Worm (Caenorhabditis elegans) whole organism, L2 larva: ENCODE measurements around the gene cyk-7.

Source experiments
- C34F6.9 ChIP-seq: fragments of 150-350 bp; optimal IDR thresholded peaks from 2 replicates; lab custom pipeline; 2014; ENCODE audit warnings: missing biosample characterization, missing genetic modification characterization
- R02D3.7 ChIP-seq: fragments of 150-350 bp; optimal IDR thresholded peaks from 2 replicates; lab custom pipeline; 2014; ENCODE audit warnings: missing biosample characterization, missing genetic modification characterization
- Y55F3AM.14 ChIP-seq: fragments of 200-800 bp; sonication (Bioruptor generic); optimal IDR thresholded peaks from 2 replicates; lab custom pipeline; 2018; ENCODE audit warnings: mild to moderate bottlenecking, missing genetic modification characterization, missing compliant biosample characterization
- ZK546.5 ChIP-seq: sonication (generic microtip); optimal IDR thresholded peaks from 2 replicates; lab custom pipeline; 2017; ENCODE audit warnings: missing biosample characterization, missing genetic modification characterization
- aly-2 ChIP-seq: fragments of 150-350 bp; optimal IDR thresholded peaks from 2 replicates; lab custom pipeline; 2014; ENCODE audit warnings: missing biosample characterization, missing genetic modification characterization
- blmp-1 ChIP-seq: sonication (generic microtip); optimal IDR thresholded peaks from 2 replicates; lab custom pipeline; 2017; ENCODE audit warnings: missing genetic modification characterization, mild to moderate bottlenecking, missing compliant biosample characterization, antibody characterized with exemption, moderate library complexity; ENCODE audit not compliant: insufficient read depth
- ceh-82 ChIP-seq: fragments of 150-350 bp; optimal IDR thresholded peaks from 2 replicates; lab custom pipeline; 2014; ENCODE audit warnings: missing biosample characterization, missing genetic modification characterization
- elt-1 ChIP-seq: fragments of 150-350 bp; optimal IDR thresholded peaks from 2 replicates; lab custom pipeline; 2014; ENCODE audit warnings: missing biosample characterization, missing genetic modification characterization
- elt-3 ChIP-seq: sonication (generic microtip); optimal IDR thresholded peaks from 2 replicates; lab custom pipeline; 2017; ENCODE audit warnings: missing biosample characterization, missing genetic modification characterization
- fos-1 ChIP-seq: fragments of 150-350 bp; optimal IDR thresholded peaks from 2 replicates; lab custom pipeline; 2014; ENCODE audit warnings: missing biosample characterization, missing genetic modification characterization
- gmeb-1 ChIP-seq: fragments of 150-350 bp; optimal IDR thresholded peaks from 2 replicates; lab custom pipeline; 2014; ENCODE audit warnings: missing biosample characterization, missing genetic modification characterization
- lin-11 ChIP-seq: fragments of 150-350 bp; sonication (generic microtip); optimal IDR thresholded peaks from 2 replicates; lab custom pipeline; 2014; ENCODE audit warnings: missing biosample characterization, missing genetic modification characterization, inconsistent platforms, mixed read lengths
- lin-13 ChIP-seq: fragments of 150-350 bp; optimal IDR thresholded peaks from 2 replicates; lab custom pipeline; 2014; ENCODE audit warnings: missing biosample characterization, missing genetic modification reagents, missing genetic modification characterization
- lsy-2 ChIP-seq, 2 experiments: fragments of 150-350 bp in 1 of 2; sonication (generic microtip) in 1 of 2; optimal IDR thresholded peaks; 2 replicates each; lab custom pipeline; 2014 to 2017; ENCODE audit warnings: missing biosample characterization in 2 of 2, missing genetic modification characterization in 2 of 2
- mab-5 ChIP-seq: fragments of 150-350 bp; optimal IDR thresholded peaks from 2 replicates; lab custom pipeline; 2014; ENCODE audit warnings: missing biosample characterization, missing genetic modification characterization
- mbf-1 ChIP-seq: sonication (generic microtip); optimal IDR thresholded peaks from 2 replicates; lab custom pipeline; 2017; ENCODE audit warnings: missing biosample characterization, missing genetic modification characterization
- mdl-1 ChIP-seq, 2 experiments: fragments of 150-350 bp in 1 of 2; sonication (generic microtip) in 1 of 2; optimal IDR thresholded peaks; 2 replicates each; lab custom pipeline; 2017; ENCODE audit warnings: missing biosample characterization in 2 of 2, missing genetic modification characterization in 2 of 2
- nhr-10 ChIP-seq: sonication (generic microtip); optimal IDR thresholded peaks from 2 replicates; lab custom pipeline; 2017; ENCODE audit warnings: missing biosample characterization, missing genetic modification characterization
- nhr-11 ChIP-seq: fragments of 150-350 bp; optimal IDR thresholded peaks from 2 replicates; lab custom pipeline; 2014; ENCODE audit warnings: missing biosample characterization, missing genetic modification characterization
- nhr-12 ChIP-seq: fragments of 150-350 bp; optimal IDR thresholded peaks from 2 replicates; lab custom pipeline; 2014; ENCODE audit warnings: missing biosample characterization, missing genetic modification characterization
- nhr-21 ChIP-seq: fragments of 150-350 bp; optimal IDR thresholded peaks from 2 replicates; lab custom pipeline; 2014; ENCODE audit warnings: missing biosample characterization, missing genetic modification characterization
- nhr-23 ChIP-seq: fragments of 150-350 bp; optimal IDR thresholded peaks from 2 replicates; lab custom pipeline; 2014; ENCODE audit warnings: missing biosample characterization, missing genetic modification reagents, missing genetic modification characterization
- nhr-237 ChIP-seq: fragments of 150-350 bp; optimal IDR thresholded peaks from 2 replicates; lab custom pipeline; 2014; ENCODE audit warnings: missing biosample characterization, missing genetic modification characterization
- nhr-6 ChIP-seq: fragments of 150-350 bp; optimal IDR thresholded peaks from 2 replicates; lab custom pipeline; 2014; ENCODE audit warnings: missing biosample characterization, missing genetic modification characterization
- sem-4 ChIP-seq: fragments of 150-350 bp; optimal IDR thresholded peaks from 2 replicates; lab custom pipeline; 2014; ENCODE audit warnings: missing biosample characterization, missing genetic modification reagents, missing genetic modification characterization
- skn-1 ChIP-seq: sonication (generic microtip); optimal IDR thresholded peaks from 2 replicates; lab custom pipeline; 2017; ENCODE audit warnings: missing biosample characterization, missing genetic modification characterization
- snpc-4 ChIP-seq: fragments of 150-350 bp; optimal IDR thresholded peaks from 2 replicates; lab custom pipeline; 2014; ENCODE audit warnings: missing biosample characterization, missing genetic modification characterization
- unc-39 ChIP-seq: fragments of 150-350 bp; optimal IDR thresholded peaks from 2 replicates; lab custom pipeline; 2014; ENCODE audit warnings: missing biosample characterization, missing genetic modification characterization
- ztf-1 ChIP-seq: fragments of 200-800 bp; sonication (Bioruptor generic); conservative IDR thresholded peaks from 2 replicates; pipeline ENCODE4 v1.3.6; 2022; ENCODE audit warnings: missing genetic modification characterization, missing compliant biosample characterization
- ztf-11 ChIP-seq: sonication (generic microtip); optimal IDR thresholded peaks from 2 replicates; lab custom pipeline; 2017; ENCODE audit warnings: missing biosample characterization, missing genetic modification characterization

cyk-7 gene

DNA sequence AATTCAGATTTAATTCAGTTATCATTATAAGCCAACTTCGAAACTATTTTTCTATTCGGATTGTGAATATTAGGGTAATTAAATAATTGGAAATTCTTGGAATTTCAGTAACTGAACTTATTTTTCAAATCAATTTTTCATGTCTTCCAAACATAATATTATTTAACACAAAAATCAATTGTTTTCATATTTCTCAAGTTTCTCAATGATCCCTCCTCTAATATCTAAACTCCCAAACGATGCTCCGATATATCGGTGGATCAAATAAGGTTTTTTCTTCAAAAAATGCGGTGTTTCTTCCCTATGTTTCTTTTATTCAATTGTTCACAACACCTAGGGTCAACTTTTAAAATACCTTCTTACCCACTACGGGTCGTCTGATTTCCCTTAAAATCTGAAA is 21.3 kb upstream of the cyk-7 start:
- TF ChIP-seq ztf-1: no peak
- peak; percentile 100 for TF ChIP-seq sem-4 (tag; lab: Kevin White, UChicago)

DNA sequence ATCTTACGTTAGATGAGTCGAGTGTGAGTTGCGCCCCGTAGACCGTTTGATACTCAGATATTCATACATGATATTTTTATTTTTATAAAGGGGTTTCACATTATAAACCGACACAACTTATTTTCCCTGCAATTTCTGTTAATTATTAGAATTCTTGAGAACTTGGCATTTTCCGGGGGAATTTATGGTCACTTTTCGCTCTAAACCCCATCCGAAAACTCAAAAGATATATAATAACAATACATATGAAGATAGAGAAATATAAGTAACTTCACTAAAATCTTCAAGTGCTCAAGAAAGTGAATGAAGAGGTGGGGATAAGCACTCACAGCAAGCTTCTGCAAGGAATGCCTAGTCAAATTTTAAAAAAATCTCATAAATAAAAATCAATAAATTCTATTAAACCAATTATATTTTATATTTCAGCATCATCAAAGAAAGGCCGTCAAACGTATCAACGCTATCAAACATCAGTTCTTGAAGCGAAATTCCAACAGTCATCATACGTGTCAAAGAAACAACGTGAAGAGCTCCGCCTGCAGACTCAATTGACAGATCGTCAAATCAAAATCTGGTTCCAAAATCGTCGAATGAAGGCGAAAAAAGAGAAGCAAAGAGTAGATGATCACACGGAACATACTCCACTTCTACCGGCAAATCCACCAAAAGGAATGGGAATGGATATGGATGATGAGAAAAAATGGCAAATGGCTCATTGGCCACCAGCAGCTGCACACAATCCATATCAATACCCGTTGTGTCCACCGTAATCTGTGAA is 20.6 kb upstream of the cyk-7 start:
- no peak for TF ChIP-seq ceh-82 (tag; lab: Kevin White, UChicago)
- no peak for TF ChIP-seq nhr-237 (tag; lab: Kevin White, UChicago)
- no peak for TF ChIP-seq nhr-23 (tag; lab: Kevin White, UChicago)
- TF ChIP-seq sem-4 (tag; lab: Kevin White, UChicago): peak; percentile 100

DNA sequence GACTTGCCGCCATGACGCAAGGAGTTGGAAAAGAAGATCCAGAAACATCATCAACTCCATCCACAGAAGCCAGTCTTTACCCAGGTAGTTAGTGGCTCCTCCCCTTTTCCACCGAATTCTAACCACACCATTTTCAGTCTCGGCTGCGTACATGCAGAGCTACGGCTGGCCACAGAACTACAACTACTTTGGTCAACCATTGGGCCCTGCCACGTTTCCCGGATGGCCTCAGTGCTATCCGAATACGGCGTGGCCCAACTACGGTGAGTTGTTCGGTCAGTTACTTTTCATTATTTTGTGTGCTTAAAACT is 19.8 kb upstream of the cyk-7 start:
- no peak for TF ChIP-seq elt-1 (tag; lab: Kevin White, UChicago)
- TF ChIP-seq nhr-12 (tag; lab: Kevin White, UChicago): no peak
- TF ChIP-seq elt-3 (tag; lab: Kevin White, UChicago): no peak
- no peak for TF ChIP-seq nhr-21 (tag; lab: Kevin White, UChicago)
- no peak for TF ChIP-seq ZK546.5 (tag; lab: Kevin White, UChicago)
- no peak for TF ChIP-seq skn-1
- TF ChIP-seq lin-13 (GFP tag; lab: Kevin White, UChicago): no peak
- TF ChIP-seq, all 48 proteins: peak for 0

DNA sequence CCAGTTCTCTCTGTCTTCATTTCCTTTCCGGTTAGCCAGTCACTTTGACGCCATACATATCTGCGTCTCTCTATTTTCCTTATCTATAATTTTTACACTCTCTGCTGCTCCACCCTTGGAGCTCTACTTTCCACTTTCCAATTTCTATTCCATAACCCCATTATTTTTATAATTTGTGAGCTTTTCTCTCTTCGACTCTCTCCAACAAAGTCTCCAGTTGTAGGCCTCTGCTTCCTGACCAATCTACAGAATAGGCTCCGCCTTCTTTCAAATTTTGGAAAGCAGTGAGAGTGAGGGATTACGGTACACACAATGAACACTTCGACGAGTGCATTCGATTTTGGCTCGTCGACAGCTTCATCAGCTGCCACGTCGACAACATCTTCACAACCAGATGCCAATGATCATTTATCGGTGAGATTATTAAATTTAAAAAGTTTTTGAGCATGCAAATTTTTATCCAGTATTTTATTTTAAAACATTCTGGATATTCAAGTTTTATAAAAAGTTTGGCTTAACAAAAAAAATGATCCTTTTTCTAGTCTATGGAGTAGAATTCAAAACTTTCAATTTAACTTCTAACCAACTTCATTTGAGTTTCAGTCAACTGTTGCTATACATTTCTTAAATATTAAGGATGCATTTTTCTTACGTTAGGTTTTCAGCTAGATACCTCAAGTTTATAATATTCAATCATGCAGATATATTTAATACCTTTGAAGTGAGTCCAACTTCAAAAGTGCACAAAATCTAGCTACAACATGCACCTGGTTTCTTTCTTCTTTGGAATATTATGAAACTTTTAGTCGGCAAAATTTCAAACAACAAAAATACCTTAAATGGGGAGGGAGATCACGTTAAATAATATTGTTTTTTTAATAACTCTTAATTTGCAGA is 19.2 kb upstream of the cyk-7 start, which contains the start of gene egl-5:
TSS of gene egl-5 (plus strand) at position 216 of the 897 bp plus-strand sequence.
- TF ChIP-seq mab-5 (tag; lab: Kevin White, UChicago) (no peak), lsy-2 (tag; optimal IDR thresholded peaks at IDR 0.05; lab: Kevin White, UChicago) (peak in 1 of 2 experiments; percentile 25), nhr-23 (tag; lab: Kevin White, UChicago) (no peak), ztf-11 (tag; lab: Kevin White, UChicago) (no peak), nhr-237 (tag; lab: Kevin White, UChicago) (no peak), sem-4 (tag; lab: Kevin White, UChicago) (peak; percentile 100), C34F6.9 (tag; lab: Kevin White, UChicago) (no peak), lin-11 (tag; lab: Kevin White, UChicago) (no peak), nhr-21 (tag; lab: Kevin White, UChicago) (no peak), elt-1 (tag; lab: Kevin White, UChicago) (no peak), ZK546.5 (tag; lab: Kevin White, UChicago) (no peak), nhr-10 (tag; lab: Kevin White, UChicago) (no peak), snpc-4 (tag; lab: Kevin White, UChicago) (no peak)

DNA sequence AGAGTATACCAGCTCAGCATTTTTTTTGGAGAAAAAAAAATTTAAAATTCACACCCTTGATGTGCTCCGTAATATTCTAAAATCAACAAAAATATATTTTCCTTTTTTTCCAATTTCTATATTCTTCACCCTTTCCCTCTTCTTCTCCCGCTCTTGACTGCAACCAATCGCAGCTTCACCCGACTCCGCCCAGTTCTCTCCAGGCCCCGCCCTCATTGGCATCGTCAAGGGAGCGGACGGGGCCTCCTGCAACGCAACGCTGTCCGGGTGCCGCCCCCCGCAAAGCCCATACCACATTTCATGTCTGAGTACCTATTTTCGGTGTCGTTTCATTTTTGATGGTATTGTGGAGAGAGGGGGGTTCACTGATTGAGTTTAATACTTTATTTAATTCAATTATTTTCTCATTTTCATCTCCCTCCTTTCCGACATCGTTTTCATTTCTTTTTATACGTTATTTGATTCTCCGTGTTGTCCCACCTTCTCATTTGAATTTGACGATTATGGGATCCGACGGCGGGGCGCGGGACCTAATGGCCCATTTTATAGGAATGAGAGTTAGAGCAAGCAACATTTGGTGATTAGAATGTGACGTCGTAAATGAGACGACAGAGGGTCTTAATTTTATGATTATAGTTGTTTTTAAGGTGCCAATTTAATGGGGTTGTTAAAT is 17.1 kb upstream of the cyk-7 start:
- TF ChIP-seq mbf-1 (tag; lab: Kevin White, UChicago): no peak
- TF ChIP-seq sem-4 (tag; lab: Kevin White, UChicago): peak; percentile 37
- peak; percentile 6 to 37 for TF ChIP-seq lsy-2 (tag; optimal IDR thresholded peaks at IDR 0.05; lab: Kevin White, UChicago)

DNA sequence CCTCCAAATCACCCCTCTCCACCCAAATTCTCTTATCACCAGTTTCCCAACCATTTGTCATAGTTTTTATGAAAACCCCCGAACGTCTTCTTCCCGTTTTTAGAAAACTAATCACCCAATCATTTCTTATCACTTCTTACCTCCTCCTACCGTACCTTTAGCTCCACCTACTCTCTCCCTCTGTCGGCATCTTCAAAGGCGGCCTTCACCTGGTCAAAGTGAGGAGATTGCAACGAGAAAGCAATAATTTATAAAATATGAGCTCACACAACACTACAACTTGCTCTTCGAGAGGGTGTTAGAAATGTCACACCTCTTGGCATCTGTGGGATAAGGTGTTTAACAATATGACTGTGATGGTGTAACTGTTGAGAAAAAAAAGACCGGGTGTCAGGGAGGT is 13.8 kb upstream of the cyk-7 start:
- no peak for TF ChIP-seq gmeb-1 (tag; lab: Kevin White, UChicago)
- TF ChIP-seq mbf-1 (tag; lab: Kevin White, UChicago): no peak
- TF ChIP-seq R02D3.7 (tag; lab: Kevin White, UChicago): no peak
- no peak for TF ChIP-seq skn-1
- TF ChIP-seq nhr-11: no peak
- TF ChIP-seq blmp-1 (tag; lab: Kevin White, UChicago): no peak
- TF ChIP-seq nhr-237 (tag; lab: Kevin White, UChicago): no peak
- no peak for TF ChIP-seq unc-39 (tag; lab: Kevin White, UChicago)
- no peak for TF ChIP-seq ceh-82 (tag; lab: Kevin White, UChicago)
- TF ChIP-seq elt-1 (tag; lab: Kevin White, UChicago): no peak
- TF ChIP-seq nhr-6 (tag; lab: Kevin White, UChicago): no peak
- TF ChIP-seq Y55F3AM.14 (GFP tag; lab: Kevin White, UChicago): no peak
- no peak for TF ChIP-seq aly-2 (tag; lab: Kevin White, UChicago)
- no peak for TF ChIP-seq mdl-1 (tag; optimal IDR thresholded peaks at IDR 0.05; lab: Kevin White, UChicago)
- no peak for TF ChIP-seq ztf-11 (tag; lab: Kevin White, UChicago)
- no peak for TF ChIP-seq fos-1 (tag; lab: Kevin White, UChicago)
